Worm (Caenorhabditis elegans): ENCODE results near the gene F10E7.5.
A peak's percentile ranks its signal among the peaks of the same experiment; 100 is the strongest.

The F10E7.5 gene

DNA sequence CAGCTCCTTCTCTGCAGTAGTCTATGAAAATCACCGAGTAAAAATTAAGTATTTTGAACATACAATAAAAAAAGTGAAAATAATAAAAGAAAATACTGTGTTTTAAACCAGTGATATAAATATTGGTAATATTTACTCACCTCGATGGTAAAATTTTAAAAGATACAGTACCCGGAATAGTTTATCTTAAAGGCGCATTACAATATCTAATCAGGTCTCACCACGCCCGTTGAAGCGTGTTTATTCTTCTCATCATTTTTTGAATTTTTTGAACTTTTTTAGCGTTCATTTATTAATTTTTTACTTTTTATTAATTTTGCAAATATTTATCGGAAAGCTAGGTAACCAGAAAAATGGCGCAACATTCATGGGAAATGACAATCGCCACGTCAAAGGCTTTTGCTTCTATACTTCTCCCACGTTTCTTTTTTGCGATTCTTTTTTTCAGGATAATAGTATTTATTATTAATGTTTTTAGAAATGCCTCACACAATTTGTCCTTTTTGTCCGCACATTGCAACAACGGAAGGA lies 10.0 kb downstream of the F10E7.5 start, which contains the start of gene F10E7.2 (continued):
- TF ChIP-seq tbp1 (GFP tag; optimal IDR thresholded peaks at IDR 0.05) (no peak), madf-8 (GFP tag; conservative IDR thresholded peaks at IDR 0.05) (peak; percentile 30; the same call in 1 of the 2 replicates), snpc-4 (GFP tag; optimal IDR thresholded peaks at IDR 0.05) (no peak), snpc-4 (tag; optimal IDR thresholded peaks at IDR 0.05) (peak in 1 of 4 experiments; percentile 19)

DNA sequence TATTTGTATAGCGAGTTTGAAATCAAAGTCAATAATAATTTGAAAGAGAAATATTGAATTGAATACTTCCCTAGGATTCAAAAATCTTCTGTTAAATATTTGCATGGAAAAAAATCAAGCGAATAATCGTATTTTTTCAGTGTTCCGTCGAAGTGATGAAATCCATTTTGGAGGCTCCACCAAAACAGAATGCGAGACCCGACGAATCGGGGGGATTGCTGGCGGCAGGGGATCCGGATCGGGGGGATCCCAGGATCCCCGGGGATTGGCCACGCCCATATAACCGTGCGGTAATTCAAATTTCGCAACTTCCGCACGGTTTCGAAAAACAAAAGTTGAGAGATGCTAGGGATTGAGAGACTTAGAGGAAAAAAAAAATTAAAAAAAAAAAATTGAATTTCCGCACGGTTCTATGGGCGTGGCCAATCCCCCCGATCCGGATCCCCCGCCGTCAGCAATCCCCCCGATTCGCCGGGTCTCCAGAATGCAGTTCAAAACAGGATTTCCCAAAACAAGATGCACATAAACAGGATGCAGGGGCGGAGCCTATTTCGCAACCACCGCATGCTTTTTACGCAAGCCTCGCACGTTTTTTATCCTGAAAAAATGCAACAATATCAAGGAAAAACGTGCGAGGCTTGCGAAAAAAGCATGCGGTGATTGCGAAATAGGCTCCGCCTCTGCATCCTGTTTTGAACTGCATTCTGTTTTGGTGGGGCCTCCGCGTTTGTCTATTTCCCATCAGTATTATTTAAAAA lies 11.1 kb downstream of the F10E7.5 start, which contains the start of gene F10E7.11:
TSS of gene F10E7.11 (minus strand) at position 232 of the 758 bp plus-strand sequence.
- TF ChIP-seq xnd-1 (tag; optimal IDR thresholded peaks at IDR 0.05), result peak; percentile 4
- 0 out of 2 replicates have a peak, but pooled peaks have one; percentile 31 for TF ChIP-seq Y53G8AR.9 (GFP tag; conservative IDR thresholded peaks at IDR 0.05)
- peak; percentile 38; the same call in 1 of the 2 replicates for TF ChIP-seq egrh-3 (GFP tag; IDR thresholded peaks at IDR 0.05)
- peak; percentile 71; the same call in 1 of the 2 replicates for TF ChIP-seq C06A6.2 (GFP tag; conservative IDR thresholded peaks at IDR 0.05)
- TF ChIP-seq lin-26 (GFP tag; IDR thresholded peaks at IDR 0.05), result peak; percentile 26; the same call in 1 of the 2 replicates
- TF ChIP-seq cebp-1 (GFP tag; IDR thresholded peaks at IDR 0.05), result peak; percentile 92
- TF ChIP-seq cebp-1 (tag; optimal IDR thresholded peaks at IDR 0.05), result peak; percentile 99
- peak; percentile 65; the same call in 1 of the 2 replicates for TF ChIP-seq pbrm-1 (GFP tag; IDR thresholded peaks at IDR 0.05)
- TF ChIP-seq snpc-3.4 (tag; optimal IDR thresholded peaks at IDR 0.05), result peak; percentile 5
- TF ChIP-seq Y53F4B.3 (GFP tag; IDR thresholded peaks at IDR 0.05), result no peak
- TF ChIP-seq lin-54 (GFP tag; optimal IDR thresholded peaks at IDR 0.05), result no peak
- TF ChIP-seq Y95B8A.8 (GFP tag; IDR thresholded peaks at IDR 0.05), result 0 out of 2 replicates have a peak, but pooled peaks have one; percentile 13
- 0 out of 2 replicates have a peak, but pooled peaks have one; percentile 21 for TF ChIP-seq ztf-25 (GFP tag; IDR thresholded peaks at IDR 0.05)
- TF ChIP-seq hlh-26 (GFP tag; conservative IDR thresholded peaks at IDR 0.05), result no peak
- peak; percentile 6 for TF ChIP-seq unc-130 (GFP tag; optimal IDR thresholded peaks at IDR 0.05)
- no peak for TF ChIP-seq rcor-1 (GFP tag; IDR thresholded peaks at IDR 0.05)
- TF ChIP-seq attf-5 (GFP tag; optimal IDR thresholded peaks at IDR 0.05), result peak; percentile 21
- TF ChIP-seq snpc-4 (GFP tag; optimal IDR thresholded peaks at IDR 0.05), result no peak
- TF ChIP-seq snpc-4 (tag; optimal IDR thresholded peaks at IDR 0.05), result peak in 2 of 4 experiments; percentile 33 to 34
- TF ChIP-seq ceh-100 (GFP tag; IDR thresholded peaks at IDR 0.05), result peak; percentile 63
- TF ChIP-seq ztf-18 (tag; optimal IDR thresholded peaks at IDR 0.05), result peak; percentile 52
- TF ChIP-seq let-526 (GFP tag; IDR thresholded peaks at IDR 0.05), result 0 out of 2 replicates have a peak, but pooled peaks have one; percentile 42
- peak; percentile 78 for TF ChIP-seq mcd-1 (GFP tag; IDR thresholded peaks at IDR 0.05)
- TF ChIP-seq K11D2.4 (GFP tag; IDR thresholded peaks at IDR 0.05), result peak; percentile 58; the same call in 1 of the 2 replicates
- TF ChIP-seq attf-3 (GFP tag; conservative IDR thresholded peaks at IDR 0.05), result 0 out of 2 replicates have a peak, but pooled peaks have one; percentile 39
- 0 out of 2 replicates have a peak, but pooled peaks have one; percentile 40 for TF ChIP-seq aptf-2 (GFP tag; conservative IDR thresholded peaks at IDR 0.05)
- TF ChIP-seq zfh-2 (GFP tag; conservative IDR thresholded peaks at IDR 0.05), result peak; percentile 92
- no peak; the same call in 1 of the 2 replicates for TF ChIP-seq ekl-4 (GFP tag; IDR thresholded peaks at IDR 0.05)
- peak; percentile 7; the same call in 1 of the 2 replicates for TF ChIP-seq hmg-1.2 (GFP tag; IDR thresholded peaks at IDR 0.05)
- no peak for TF ChIP-seq F37B4.10 (GFP tag; IDR thresholded peaks at IDR 0.05)
- TF ChIP-seq B0336.3 (GFP tag; IDR thresholded peaks at IDR 0.05), result peak; percentile 34; the same call in 1 of the 2 replicates
- TF ChIP-seq rpc-1 (optimal IDR thresholded peaks at IDR 0.05), result peak; percentile 9
- no peak for TF ChIP-seq rpc-1 (tag; optimal IDR thresholded peaks at IDR 0.05)
- no peak for TF ChIP-seq bed-1 (GFP tag; IDR thresholded peaks at IDR 0.05)

All from whole organism, young adult.